Fruit fly (Drosophila melanogaster) whole organism, embryonic: ENCODE results near the gene CG32483.

Experiments used
- CG15011 ChIP-seq: fragments of 200-800 bp; sonication (Bioruptor generic); optimal IDR thresholded peaks from 3 replicates; lab custom pipeline; 2018; ENCODE audit warnings: missing biosample characterization, mild to moderate bottlenecking, missing genetic modification characterization
- CG4360 ChIP-seq: fragments of 200-800 bp; sonication (Bioruptor generic); IDR thresholded peaks from 2 replicates; pipeline ENCODE4 v1.3.6; 2022; ENCODE audit warnings: missing biosample characterization, missing genetic modification characterization
- Sry-β ChIP-seq: fragments of 200-800 bp; sonication (Bioruptor generic); optimal IDR thresholded peaks from 2 replicates; lab custom pipeline; 2018; ENCODE audit warnings: missing biosample characterization, mild to moderate bottlenecking, missing genetic modification characterization, moderate library complexity
- repo ChIP-seq: fragments of 200-800 bp; sonication (Bioruptor generic); optimal IDR thresholded peaks from 2 replicates; lab custom pipeline; 2016; ENCODE audit warnings: missing biosample characterization, missing genetic modification characterization

dm6 chr3L:690031-690686 lies at the start of gene CG32483, which contains the start of gene RabX6:
- TF ChIP-seq Sry-β (GFP tag; lab: Kevin White, UChicago) = no peak
- TF ChIP-seq CG4360 (GFP tag; lab: Robert Waterston, UW) = peak; percentile 63; the same call in 1 of the 2 replicates
- no peak for TF ChIP-seq repo
- TF ChIP-seq CG15011 (GFP tag; lab: Kevin White, UChicago) = no peak
